Worm (Caenorhabditis elegans) whole organism, L4 larva: ENCODE results near the gene K05D4.9.

Experiments
- Y75B8A.6 ChIP-seq: fragments of 200-800 bp; sonication (Bioruptor generic); IDR thresholded peaks from 2 replicates; pipeline ENCODE4 v1.3.6; 2022; ENCODE audit warnings: missing genetic modification reagents, missing genetic modification characterization, missing compliant biosample characterization
- ces-1 ChIP-seq: fragments of 150-350 bp; sonication (generic microtip); optimal IDR thresholded peaks from 4 replicates; lab custom pipeline; 2014; ENCODE audit warnings: missing biosample characterization, missing genetic modification reagents, missing genetic modification characterization
- hlh-11 ChIP-seq: fragments of 200-800 bp; sonication (Bioruptor generic); optimal IDR thresholded peaks from 2 replicates; lab custom pipeline; 2018; ENCODE audit warnings: mild to moderate bottlenecking, missing genetic modification characterization, missing compliant biosample characterization
- nhr-6 ChIP-seq: fragments of 150-350 bp; optimal IDR thresholded peaks from 2 replicates; lab custom pipeline; 2014; ENCODE audit warnings: missing biosample characterization, missing genetic modification characterization
- pqm-1 ChIP-seq: sonication (generic microtip); optimal IDR thresholded peaks from 2 replicates; lab custom pipeline; 2017; ENCODE audit warnings: missing biosample characterization, missing genetic modification characterization
- sdz-12 ChIP-seq: fragments of 200-800 bp; sonication (Bioruptor generic); optimal IDR thresholded peaks from 2 replicates; lab custom pipeline; 2018; ENCODE audit warnings: mild to moderate bottlenecking, missing genetic modification characterization, missing compliant biosample characterization
- ztf-11 ChIP-seq: fragments of 150-350 bp; optimal IDR thresholded peaks from 2 replicates; lab custom pipeline; 2014; ENCODE audit warnings: missing biosample characterization, missing genetic modification characterization

- TF ChIP-seq nhr-6 (tag; lab: Kevin White, UChicago) (no peak), ces-1 (no peak), ztf-11 (tag; lab: Kevin White, UChicago) (no peak), sdz-12 (GFP tag; lab: Kevin White, UChicago) (no peak), pqm-1 (peak; percentile 22), hlh-11 (no peak), Y75B8A.6 (GFP tag; lab: Robert Waterston, UW) (no peak)
Measured at ce11 chrV:16160087-16160486, 11.5 kb downstream of the K05D4.9 start.
